Worm (Caenorhabditis elegans) whole organism, young adult: Measurements from ENCODE around the gene F10D7.11.

ENCODE experiments used
- B0035.1 ChIP-seq: sonication (generic microtip); optimal IDR thresholded peaks from 2 replicates; lab custom pipeline; 2016; ENCODE audit warnings: missing genetic modification characterization, mild to moderate bottlenecking, missing compliant biosample characterization, missing genotype, missing genetic modification reagents
- F39B2.1 ChIP-seq: fragments of 200-800 bp; sonication (Bioruptor generic); IDR thresholded peaks from 2 replicates; pipeline ENCODE4 v1.3.6; 2022; ENCODE audit warnings: missing genetic modification reagents, missing genetic modification characterization, missing compliant biosample characterization
- F55B11.4 ChIP-seq: sonication (generic microtip); optimal IDR thresholded peaks from 2 replicates; lab custom pipeline; 2016; ENCODE audit warnings: missing compliant biosample characterization, missing genetic modification characterization, borderline replicate concordance; ENCODE audit not compliant: insufficient read depth
- Y95B8A.8 ChIP-seq: fragments of 200-800 bp; sonication (Bioruptor generic); IDR thresholded peaks from 2 replicates; pipeline ENCODE4 v1.3.6; 2022; ENCODE audit warnings: missing genetic modification reagents, missing genetic modification characterization, missing compliant biosample characterization
- akir-1 ChIP-seq: fragments of 200-800 bp; sonication (Bioruptor generic); optimal IDR thresholded peaks from 2 replicates; lab custom pipeline; 2018; ENCODE audit warnings: mild to moderate bottlenecking, missing genetic modification characterization, moderate library complexity, missing compliant biosample characterization
- aptf-3 ChIP-seq: fragments of 200-800 bp; sonication (Bioruptor generic); IDR thresholded peaks from 2 replicates; pipeline ENCODE4 v1.3.6; 2022; ENCODE audit warnings: missing genetic modification characterization, missing compliant biosample characterization
- athp-1 ChIP-seq: sonication (generic microtip); optimal IDR thresholded peaks from 2 replicates; lab custom pipeline; 2017; ENCODE audit warnings: mild to moderate bottlenecking, missing genetic modification characterization, missing compliant biosample characterization
- attf-5 ChIP-seq: fragments of 200-800 bp; sonication (Bioruptor generic); optimal IDR thresholded peaks from 2 replicates; lab custom pipeline; 2018; ENCODE audit warnings: mild to moderate bottlenecking, missing genetic modification characterization, missing compliant biosample characterization
- cebp-2 ChIP-seq: fragments of 200-800 bp; sonication (Bioruptor generic); IDR thresholded peaks from 2 replicates; pipeline ENCODE4 v1.3.6; 2022; ENCODE audit warnings: missing genetic modification characterization, missing compliant biosample characterization
- ceh-100 ChIP-seq: fragments of 200-800 bp; sonication (Bioruptor generic); IDR thresholded peaks from 2 replicates; pipeline ENCODE4 v1.3.6; 2022; ENCODE audit warnings: missing genetic modification reagents, missing genetic modification characterization, missing compliant biosample characterization
- ceh-40 ChIP-seq: fragments of 200-800 bp; sonication (Bioruptor generic); IDR thresholded peaks from 2 replicates; pipeline ENCODE4 v1.3.6; 2022; ENCODE audit warnings: missing genetic modification characterization, missing compliant biosample characterization
- die-1 ChIP-seq: sonication (generic microtip); optimal IDR thresholded peaks from 2 replicates; lab custom pipeline; 2016; ENCODE audit warnings: missing genotype, mild to moderate bottlenecking, missing genetic modification characterization, missing compliant biosample characterization
- egl-44 ChIP-seq: fragments of 200-800 bp; sonication (Bioruptor generic); IDR thresholded peaks from 2 replicates; pipeline ENCODE4 v1.3.6; 2022; ENCODE audit warnings: missing genetic modification reagents, missing genetic modification characterization, missing compliant biosample characterization
- him-1 ChIP-seq: sonication (generic microtip); optimal IDR thresholded peaks from 2 replicates; lab custom pipeline; 2016; ENCODE audit warnings: missing genotype, missing genetic modification reagents, missing genetic modification characterization, missing compliant biosample characterization
- let-607 ChIP-seq, 2 experiments: fragments of 200-800 bp in 1 of 2; sonication (Bioruptor generic) in 1 of 2; sonication (generic microtip) in 1 of 2; optimal IDR thresholded peaks; 2 replicates each; lab custom pipeline; 2016 to 2018; ENCODE audit warnings: mild to moderate bottlenecking in 2 of 2, missing compliant biosample characterization in 2 of 2, missing genetic modification characterization in 2 of 2, moderate library complexity in 2 of 2, missing genotype in 1 of 2
- lin-35 ChIP-seq, 3 experiments: fragments of 150-350 bp in 2 of 3; sonication (generic microtip) in 1 of 3; optimal IDR thresholded peaks; 2 replicates each; lab custom pipeline; 2014 to 2018; ENCODE audit warnings: missing biosample characterization in 3 of 3, missing genetic modification characterization in 3 of 3, missing genetic modification reagents in 3 of 3
- madf-6 ChIP-seq: fragments of 200-800 bp; sonication (Bioruptor generic); IDR thresholded peaks from 2 replicates; pipeline ENCODE4 v1.3.6; 2022; ENCODE audit warnings: missing genetic modification reagents, missing genetic modification characterization, missing compliant biosample characterization
- nfya-2 ChIP-seq: fragments of 200-800 bp; sonication (Bioruptor generic); IDR thresholded peaks from 2 replicates; pipeline ENCODE4 v1.3.6; 2022; ENCODE audit warnings: missing genetic modification reagents, missing genetic modification characterization, missing compliant biosample characterization
- nhr-80 ChIP-seq: sonication (generic microtip); optimal IDR thresholded peaks from 2 replicates; lab custom pipeline; 2016; ENCODE audit warnings: missing genetic modification characterization, missing compliant biosample characterization
- pbrm-1 ChIP-seq: fragments of 200-800 bp; sonication (Bioruptor generic); IDR thresholded peaks from 2 replicates; pipeline ENCODE4 v1.3.6; 2022; ENCODE audit warnings: missing genetic modification reagents, missing genetic modification characterization, missing compliant biosample characterization
- repo-1 ChIP-seq: sonication (generic microtip); optimal IDR thresholded peaks from 2 replicates; lab custom pipeline; 2017; ENCODE audit warnings: mild to moderate bottlenecking, missing genetic modification characterization, missing compliant biosample characterization
- snpc-1.1 ChIP-seq: sonication (generic microtip); optimal IDR thresholded peaks from 2 replicates; lab custom pipeline; 2017; ENCODE audit warnings: missing genetic modification characterization, mild to moderate bottlenecking, missing compliant biosample characterization, antibody characterized with exemption, moderate library complexity, missing genotype, missing genetic modification reagents; ENCODE audit not compliant: insufficient read depth
- snpc-4 ChIP-seq, 5 experiments: fragments of 150-350 bp in 1 of 5; sonication (generic microtip) in 4 of 5; optimal IDR thresholded peaks; 2 replicates each; lab custom pipeline; 2014 to 2018; ENCODE audit warnings: missing genetic modification characterization in 5 of 5, missing biosample characterization in 3 of 5, antibody characterized with exemption in 2 of 5, mild to moderate bottlenecking in 2 of 5, missing compliant biosample characterization in 2 of 5, missing genotype in 2 of 5, moderate library complexity in 2 of 5, missing genetic modification reagents in 1 of 5
- sptf-2 ChIP-seq: fragments of 200-800 bp; sonication (Bioruptor generic); optimal IDR thresholded peaks from 2 replicates; lab custom pipeline; 2018; ENCODE audit warnings: mild to moderate bottlenecking, missing genetic modification characterization, missing compliant biosample characterization
- tbx-9 ChIP-seq: sonication (generic microtip); optimal IDR thresholded peaks from 2 replicates; lab custom pipeline; 2016; ENCODE audit warnings: borderline replicate concordance, missing genetic modification characterization, inconsistent platforms, missing compliant biosample characterization
- tlf-1 ChIP-seq: fragments of 200-800 bp; sonication (Bioruptor generic); optimal IDR thresholded peaks from 2 replicates; lab custom pipeline; 2018; ENCODE audit warnings: mild to moderate bottlenecking, missing genetic modification characterization, missing compliant biosample characterization
- unc-62 ChIP-seq: fragments of 150-350 bp; optimal IDR thresholded peaks from 2 replicates; lab custom pipeline; 2014; ENCODE audit warnings: missing biosample characterization, missing genetic modification reagents, missing genetic modification characterization
- xnd-1 ChIP-seq: sonication (generic microtip); optimal IDR thresholded peaks from 2 replicates; lab custom pipeline; 2016; ENCODE audit warnings: missing genotype, missing genetic modification reagents, missing genetic modification characterization, missing compliant biosample characterization
- ztf-28 ChIP-seq: fragments of 200-800 bp; sonication (Bioruptor generic); IDR thresholded peaks from 2 replicates; pipeline ENCODE4 v1.3.6; 2022; ENCODE audit warnings: missing genetic modification reagents, missing genetic modification characterization, missing compliant biosample characterization
- ztf-6 ChIP-seq: fragments of 200-800 bp; sonication (Bioruptor generic); IDR thresholded peaks from 2 replicates; pipeline ENCODE4 v1.3.6; 2022; ENCODE audit warnings: missing genetic modification reagents, missing genetic modification characterization, missing compliant biosample characterization

Gene F10D7.11

DNA sequence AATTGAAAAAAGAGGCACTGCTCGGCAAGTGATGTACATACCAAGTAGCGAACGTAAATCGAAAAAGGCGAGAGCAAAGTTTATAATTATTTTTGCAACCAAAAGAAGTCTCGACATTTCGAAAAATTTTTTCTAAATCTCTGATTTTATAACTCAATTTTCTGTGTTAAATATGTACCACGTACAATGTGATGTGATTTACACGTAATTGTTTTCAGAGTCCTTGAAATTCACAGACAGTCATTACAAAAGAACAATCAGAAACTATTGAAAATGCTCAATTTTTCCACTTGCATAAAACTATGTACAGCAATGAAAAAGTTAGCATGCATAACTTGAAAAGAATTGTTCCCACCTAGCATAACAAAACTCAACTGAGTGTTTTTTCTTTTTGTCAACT is 40.4 kb downstream of the F10D7.11 start:
- TF ChIP-seq nfya-2 (GFP tag; lab: Robert Waterston, UW), result no peak
- no peak for TF ChIP-seq tbx-9 (tag; lab: Kevin White, UChicago)
- TF ChIP-seq lin-35 (GFP tag; optimal IDR thresholded peaks at IDR 0.05; lab: Kevin White, UChicago), result no peak
- TF ChIP-seq B0035.1 (tag; lab: Kevin White, UChicago), result no peak
- TF ChIP-seq ztf-28 (GFP tag; lab: Robert Waterston, UW), result no peak
- no peak for TF ChIP-seq attf-5
- no peak for TF ChIP-seq unc-62 (GFP tag; lab: Kevin White, UChicago)
- no peak for TF ChIP-seq tlf-1
- no peak for TF ChIP-seq athp-1 (tag; lab: Kevin White, UChicago)
- TF ChIP-seq cebp-2, result no peak
- no peak for TF ChIP-seq pbrm-1 (GFP tag; lab: Robert Waterston, UW)
- no peak for TF ChIP-seq ztf-6 (GFP tag; lab: Robert Waterston, UW)
- no peak for TF ChIP-seq repo-1
- no peak for TF ChIP-seq Y95B8A.8 (GFP tag; lab: Robert Waterston, UW)
- TF ChIP-seq die-1 (tag; lab: Kevin White, UChicago), result no peak
- TF ChIP-seq ceh-40 (GFP tag; lab: Robert Waterston, UW), result no peak
- TF ChIP-seq madf-6, result no peak
- TF ChIP-seq F39B2.1 (GFP tag; lab: Robert Waterston, UW), result no peak
- TF ChIP-seq sptf-2 (GFP tag; lab: Kevin White, UChicago), result no peak
- no peak for TF ChIP-seq nhr-80 (tag; lab: Kevin White, UChicago)
- TF ChIP-seq, all 124 proteins: peak for 0

DNA sequence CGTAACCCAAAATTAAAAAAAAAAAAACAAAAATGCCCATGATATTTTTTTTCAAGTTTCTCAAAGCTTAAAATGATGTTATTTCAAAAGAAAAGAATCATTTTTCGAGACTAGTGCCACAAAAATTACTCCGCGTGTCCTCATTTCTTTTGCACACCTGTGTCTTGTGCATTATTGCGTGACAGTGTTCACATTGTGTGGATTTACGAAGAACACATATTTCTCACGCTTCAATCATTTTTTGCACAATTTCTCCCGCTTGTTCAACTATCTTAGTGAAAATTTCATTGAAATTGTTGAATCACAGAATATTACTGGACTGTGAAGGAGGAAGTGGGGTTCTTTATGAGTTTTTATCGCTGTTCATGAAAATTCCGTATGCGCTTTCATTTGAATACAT is 46.2 kb downstream of the F10D7.11 start:
- TF ChIP-seq let-607 (tag; optimal IDR thresholded peaks at IDR 0.05; lab: Kevin White, UChicago), result peak; percentile 59 to 60
- TF ChIP-seq F55B11.4 (tag; lab: Kevin White, UChicago), result no peak

DNA sequence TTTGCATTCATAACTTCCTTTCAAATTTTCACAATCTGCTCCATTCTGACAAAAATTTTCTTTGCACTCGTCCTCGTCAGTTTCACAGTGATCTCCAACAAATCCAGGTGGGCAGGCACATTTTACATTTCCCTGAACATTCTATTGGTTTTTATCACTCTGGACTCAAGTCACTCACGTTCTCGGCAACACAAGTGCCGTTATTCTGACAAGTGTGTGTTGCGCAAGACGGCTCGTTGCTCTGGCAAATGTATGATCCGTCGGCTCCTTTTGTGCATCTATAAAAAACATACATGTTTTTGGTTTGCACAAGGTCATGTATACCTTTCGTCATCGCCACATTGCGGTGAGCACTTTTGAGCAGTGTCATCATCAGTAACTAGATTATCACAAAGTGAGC is 50.0 kb downstream of the F10D7.11 start:
- TF ChIP-seq snpc-1.1 (tag; lab: Kevin White, UChicago) (no peak), akir-1 (GFP tag; lab: Kevin White, UChicago) (no peak), snpc-4 (GFP tag; optimal IDR thresholded peaks at IDR 0.05; lab: Kevin White, UChicago) (no peak), snpc-4 (tag; optimal IDR thresholded peaks at IDR 0.05; lab: Kevin White, UChicago) (no peak), ceh-100 (GFP tag; lab: Robert Waterston, UW) (no peak)

DNA sequence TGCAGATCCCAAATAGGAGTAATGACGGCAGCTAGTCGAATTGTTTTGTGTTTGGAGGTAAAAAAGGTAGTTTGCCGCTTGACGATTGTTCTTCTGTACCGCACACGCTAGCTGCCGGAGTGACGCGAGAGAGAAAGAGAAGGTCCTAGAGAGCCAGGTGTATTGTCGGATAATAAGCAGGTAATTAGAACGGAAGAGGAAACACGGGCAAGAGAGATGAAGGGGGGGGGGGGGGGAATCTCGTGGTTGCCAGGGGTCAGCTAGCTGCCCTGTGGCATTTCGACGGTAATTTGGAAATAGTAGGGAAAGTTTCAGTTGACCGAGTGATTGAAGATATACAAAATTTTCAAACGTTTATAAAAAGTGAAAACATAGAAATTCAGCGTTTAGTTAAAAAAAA is 51.2 kb downstream of the F10D7.11 start, which contains the start of gene crb-1:
crb-1 (minus strand) TSS at position 147 of the 400 bp plus-strand sequence.
- TF ChIP-seq xnd-1 (tag; lab: Kevin White, UChicago), result no peak
- TF ChIP-seq aptf-3 (GFP tag; lab: Robert Waterston, UW), result no peak
- no peak for TF ChIP-seq him-1 (tag; lab: Kevin White, UChicago)
- TF ChIP-seq egl-44 (GFP tag; lab: Robert Waterston, UW), result no peak
